Fruit fly (Drosophila melanogaster): ENCODE measurements around the gene Antdh.

DNA sequence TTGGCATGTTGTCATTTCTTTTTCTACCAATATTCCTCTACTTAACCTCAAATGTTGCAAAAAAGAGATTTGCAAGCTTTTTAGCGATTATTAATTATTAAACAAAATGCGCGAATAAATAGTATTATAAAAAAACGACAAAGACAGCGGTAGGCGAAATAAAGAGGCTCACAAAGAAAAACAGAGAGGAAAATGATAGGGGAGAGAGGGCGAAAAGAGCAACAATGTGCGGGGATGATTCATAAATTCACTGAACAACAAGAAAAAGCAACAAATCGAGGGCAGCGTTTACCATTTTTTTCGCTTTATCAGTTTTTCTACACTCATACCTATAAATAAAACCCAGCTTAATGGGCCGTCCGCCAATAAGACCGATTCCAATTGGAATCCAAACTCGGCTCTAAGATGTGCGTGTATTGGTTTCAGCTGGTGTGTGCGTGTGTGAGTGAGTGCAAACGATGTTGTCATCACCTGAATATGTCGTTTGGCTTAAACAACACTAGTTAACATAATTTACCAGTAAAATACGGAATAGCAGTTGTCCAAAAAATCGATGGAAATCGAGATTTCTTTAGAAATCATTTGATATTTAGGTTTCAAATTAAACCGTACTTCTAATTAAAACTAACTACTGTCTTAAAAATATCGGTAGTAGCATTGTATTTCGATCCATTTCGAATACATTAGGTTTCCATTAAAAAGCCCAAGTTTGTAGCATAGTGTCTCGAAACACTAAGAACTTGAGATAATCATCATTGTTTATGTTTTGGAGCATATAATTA, 12.9 kb downstream of the Antdh start:
- no peak for TF ChIP-seq pan (optimal IDR thresholded peaks at IDR 0.05)
- TF ChIP-seq Dll (optimal IDR thresholded peaks at IDR 0.05): no peak

Data from whole organism.